Fruit fly (Drosophila melanogaster) whole organism, wandering third instar larva: ENCODE results near the gene Art6.

ENCODE experiments used
- CG32264 ChIP-seq: fragments of 200-800 bp; sonication (Bioruptor generic); optimal IDR thresholded peaks from 2 replicates; lab custom pipeline; 2016; ENCODE audit warnings: missing biosample characterization, missing genetic modification characterization
- CG9705 ChIP-seq: fragments of 200-800 bp; sonication (Bioruptor generic); optimal IDR thresholded peaks from 2 replicates; lab custom pipeline; 2018; ENCODE audit warnings: missing biosample characterization, mild to moderate bottlenecking, missing genetic modification characterization
- CrebA ChIP-seq: fragments of 200-800 bp; sonication (Bioruptor generic); optimal IDR thresholded peaks from 2 replicates; lab custom pipeline; 2016; ENCODE audit warnings: missing biosample characterization, mild to moderate bottlenecking, missing genetic modification characterization, borderline replicate concordance
- Dfd ChIP-seq: fragments of >200 bp; optimal IDR thresholded peaks from 2 replicates; lab custom pipeline; 2017; ENCODE audit warnings: missing biosample characterization, missing genetic modification characterization
- Dif ChIP-seq: fragments of 200-275, 200-300 bp; sonication (Bioruptor generic); optimal IDR thresholded peaks from 2 replicates; lab custom pipeline; 2018; ENCODE audit warnings: missing biosample characterization, missing genetic modification characterization; ENCODE audit not compliant: partially characterized antibody
- GATAd ChIP-seq: sonication (Bioruptor generic); optimal IDR thresholded peaks from 2 replicates; lab custom pipeline; 2016; ENCODE audit warnings: missing biosample characterization, missing genetic modification characterization
- HLH106 ChIP-seq: fragments of 200-800 bp; optimal IDR thresholded peaks from 3 replicates; lab custom pipeline; 2019; ENCODE audit warnings: missing biosample characterization, mild to moderate bottlenecking, missing genetic modification characterization, moderate library complexity
- Hnf4 ChIP-seq: fragments of 200-800 bp; sonication (Bioruptor generic); optimal IDR thresholded peaks from 2 replicates; lab custom pipeline; 2016; ENCODE audit warnings: missing biosample characterization, mild to moderate bottlenecking, missing genetic modification characterization
- Hr78 ChIP-seq: fragments of >200 bp; optimal IDR thresholded peaks from 2 replicates; lab custom pipeline; 2017; ENCODE audit warnings: missing biosample characterization, missing genetic modification characterization
- Hr83 ChIP-seq: fragments of 200-300 bp; sonication (Bioruptor generic); optimal IDR thresholded peaks from 2 replicates; lab custom pipeline; 2016; ENCODE audit warnings: missing biosample characterization, mild to moderate bottlenecking, missing genetic modification characterization, moderate library complexity; ENCODE audit not compliant: poor library complexity, severe bottlenecking
- Jra ChIP-seq: sonication (Bioruptor generic); optimal IDR thresholded peaks from 2 replicates; lab custom pipeline; 2016; ENCODE audit warnings: missing biosample characterization, missing genetic modification characterization
- Mio ChIP-seq: sonication (Bioruptor generic); optimal IDR thresholded peaks from 2 replicates; lab custom pipeline; 2016; ENCODE audit warnings: missing biosample characterization, missing genetic modification characterization
- Myc ChIP-seq: fragments of >200 bp; optimal IDR thresholded peaks from 2 replicates; lab custom pipeline; 2017
- N ChIP-seq: fragments of >200 bp; optimal IDR thresholded peaks from 2 replicates; lab custom pipeline; 2018; ENCODE audit warnings: missing biosample characterization, missing external identifiers, missing genetic modification characterization
- OdsH ChIP-seq: fragments of 200-800 bp; sonication (Bioruptor generic); optimal IDR thresholded peaks from 2 replicates; lab custom pipeline; 2016; ENCODE audit warnings: missing biosample characterization, mild to moderate bottlenecking, missing genetic modification characterization
- Rel ChIP-seq, 2 experiments: fragments of 200-800 bp; sonication (Bioruptor generic) in 1 of 2; optimal IDR thresholded peaks; 2 replicates in 1 of 2; 3 replicates in 1 of 2; lab custom pipeline; 2016 to 2019; ENCODE audit warnings: mild to moderate bottlenecking in 2 of 2, missing biosample characterization in 2 of 2, missing genetic modification characterization in 2 of 2, moderate library complexity in 1 of 2
- Sp1 ChIP-seq: fragments of 200-800 bp; sonication (Bioruptor generic); optimal IDR thresholded peaks from 3 replicates; lab custom pipeline; 2019; ENCODE audit warnings: missing biosample characterization, mild to moderate bottlenecking, missing genetic modification characterization, moderate library complexity
- Vsx2 ChIP-seq: fragments of 200-300, 225-300 bp; sonication (Bioruptor generic); optimal IDR thresholded peaks from 2 replicates; lab custom pipeline; 2018; ENCODE audit warnings: missing biosample characterization, missing genetic modification characterization; ENCODE audit not compliant: partially characterized antibody
- br ChIP-seq: fragments of 200-800 bp; sonication (Bioruptor generic); optimal IDR thresholded peaks from 2 replicates; lab custom pipeline; 2016; ENCODE audit warnings: missing biosample characterization, missing genetic modification characterization
- brk ChIP-seq: fragments of 200-800 bp; sonication (Bioruptor generic); optimal IDR thresholded peaks from 2 replicates; lab custom pipeline; 2016; ENCODE audit warnings: missing biosample characterization, mild to moderate bottlenecking, missing genetic modification characterization
- dl ChIP-seq, 2 experiments: fragments of 175-275, 200-275 bp in 1 of 2; fragments of 200-275 bp in 1 of 2; sonication (Bioruptor generic); optimal IDR thresholded peaks; lab custom pipeline; 2018; ENCODE audit warnings: mild to moderate bottlenecking in 2 of 2, missing biosample characterization in 2 of 2, missing genetic modification characterization in 2 of 2, moderate library complexity in 2 of 2; ENCODE audit not compliant: partially characterized antibody in 2 of 2, insufficient read depth in 1 of 2
- dmrt93B ChIP-seq: fragments of 200-800 bp; sonication (Bioruptor generic); optimal IDR thresholded peaks from 2 replicates; lab custom pipeline; 2018; ENCODE audit warnings: missing biosample characterization, mild to moderate bottlenecking, missing genetic modification characterization
- dsf ChIP-seq: sonication (Bioruptor generic); optimal IDR thresholded peaks from 2 replicates; lab custom pipeline; 2016; ENCODE audit warnings: missing biosample characterization, missing genetic modification characterization, borderline replicate concordance
- ey ChIP-seq: fragments of 200-800 bp; sonication (Bioruptor generic); optimal IDR thresholded peaks from 2 replicates; lab custom pipeline; 2016; ENCODE audit warnings: missing biosample characterization, missing genetic modification characterization
- foxo ChIP-seq, 2 experiments: fragments of 200-800 bp; sonication (Bioruptor generic); optimal IDR thresholded peaks; 2 replicates in 1 of 2; 3 replicates in 1 of 2; lab custom pipeline; 2016 to 2017; ENCODE audit warnings: missing biosample characterization in 2 of 2, missing genetic modification characterization in 2 of 2
- fru ChIP-seq: fragments of 200-800 bp; sonication (Bioruptor generic); optimal IDR thresholded peaks from 3 replicates; lab custom pipeline; 2016; ENCODE audit warnings: missing biosample characterization, mild to moderate bottlenecking, missing genetic modification characterization
- h ChIP-seq: fragments of 200-800 bp; sonication (Bioruptor generic); optimal IDR thresholded peaks from 3 replicates; lab custom pipeline; 2016; ENCODE audit warnings: missing biosample characterization, mild to moderate bottlenecking, missing genetic modification characterization
- lola ChIP-seq: fragments of >200 bp; optimal IDR thresholded peaks from 2 replicates; lab custom pipeline; 2017; ENCODE audit warnings: missing biosample characterization, missing genetic modification characterization
- pan ChIP-seq: fragments of >200 bp; optimal IDR thresholded peaks from 2 replicates; lab custom pipeline; 2017
- psq ChIP-seq: fragments of 200-800 bp; sonication (Bioruptor generic); optimal IDR thresholded peaks from 3 replicates; lab custom pipeline; 2017; ENCODE audit warnings: missing biosample characterization, mild to moderate bottlenecking, missing genetic modification characterization, moderate library complexity
- rgr ChIP-seq: fragments of 200-800 bp; sonication (Bioruptor generic); optimal IDR thresholded peaks from 3 replicates; lab custom pipeline; 2016; ENCODE audit warnings: missing biosample characterization, mild to moderate bottlenecking, missing genetic modification characterization
- sage ChIP-seq: fragments of 200-800 bp; sonication (Bioruptor generic); optimal IDR thresholded peaks from 2 replicates; lab custom pipeline; 2016; ENCODE audit warnings: missing biosample characterization, mild to moderate bottlenecking, missing genetic modification characterization
- sv ChIP-seq: fragments of 200-800 bp; sonication (Bioruptor generic); optimal IDR thresholded peaks from 3 replicates; lab custom pipeline; 2016; ENCODE audit warnings: missing biosample characterization, missing genetic modification characterization
- tai ChIP-seq: sonication (Bioruptor generic); optimal IDR thresholded peaks from 2 replicates; lab custom pipeline; 2016; ENCODE audit warnings: missing biosample characterization, missing genetic modification characterization
- woc ChIP-seq: sonication (Bioruptor generic); optimal IDR thresholded peaks from 2 replicates; lab custom pipeline; 2016; ENCODE audit warnings: missing biosample characterization, mild to moderate bottlenecking, missing genetic modification characterization

Art6 gene

DNA sequence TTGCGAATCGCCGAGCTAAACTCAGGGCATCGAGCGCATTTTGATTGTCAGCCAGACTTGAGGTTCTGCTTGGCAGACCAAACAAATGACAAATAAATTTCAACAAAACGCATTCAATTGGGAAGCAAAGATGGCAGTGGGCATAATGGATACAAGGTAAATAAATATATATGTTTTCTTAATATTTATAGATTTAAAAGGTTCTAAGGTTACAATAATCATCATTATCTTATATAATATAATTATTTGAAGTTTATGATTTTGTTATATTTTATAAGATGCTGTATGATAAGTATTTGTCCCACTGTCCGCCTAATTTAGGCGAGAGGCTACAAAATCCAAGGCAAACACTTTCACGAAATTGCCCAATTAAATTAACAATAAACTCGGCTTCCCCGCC is 27.6 kb downstream of the Art6 start:
- TF ChIP-seq Hr78 (GFP tag; lab: Kevin White, UChicago) (no peak), rgr (GFP tag; lab: Kevin White, UChicago) (peak; percentile 27), Vsx2 (no peak)
- TF ChIP-seq, all 38 proteins: peak for 1

DNA sequence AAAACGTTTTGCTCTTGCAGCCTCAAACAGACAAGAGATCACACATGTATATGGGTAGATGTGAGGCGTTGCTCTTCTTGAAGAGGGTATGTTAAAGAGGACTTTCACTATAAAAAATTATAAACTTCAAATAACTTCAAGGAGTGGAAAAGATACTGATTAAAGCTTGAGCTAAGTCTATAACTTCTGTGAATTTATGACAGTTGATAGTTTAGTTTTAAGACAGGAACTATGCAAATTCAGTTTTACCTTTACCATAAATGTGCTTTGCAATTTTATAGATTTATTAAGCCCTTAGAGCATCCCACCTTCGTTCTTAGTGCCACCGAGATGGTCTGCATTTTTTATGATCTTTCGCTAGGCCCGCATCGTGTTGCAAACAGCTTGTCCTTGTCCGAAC is 29.1 kb downstream of the Art6 start:
- TF ChIP-seq h (GFP tag; lab: Kevin White, UChicago): peak; percentile 21
- TF ChIP-seq N (GFP tag; lab: Kevin White, UChicago): no peak
- TF ChIP-seq foxo (GFP tag; optimal IDR thresholded peaks at IDR 0.05; lab: Kevin White, UChicago): peak in 1 of 2 experiments; percentile 16
- peak; percentile 22 for TF ChIP-seq woc (GFP tag; lab: Kevin White, UChicago)

DNA sequence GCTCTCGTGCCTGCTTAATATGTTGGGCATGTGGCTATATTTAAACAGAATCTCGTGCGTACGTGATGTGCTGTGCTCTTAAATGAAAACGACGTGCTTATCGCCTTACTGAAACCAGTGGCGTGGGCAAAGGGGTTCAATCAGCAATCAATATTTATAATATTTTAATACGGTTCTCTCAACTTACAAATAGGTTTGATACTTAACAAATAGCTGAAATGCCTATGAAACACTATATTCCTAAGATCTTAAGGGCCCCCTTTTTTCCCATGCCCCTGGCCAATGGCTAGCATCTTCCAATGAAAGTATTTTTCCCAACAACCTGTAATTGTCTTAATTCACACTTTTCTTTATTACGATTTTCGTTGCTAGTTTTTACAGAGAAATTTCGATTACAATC is 30.0 kb downstream of the Art6 start:
- TF ChIP-seq foxo (GFP tag; optimal IDR thresholded peaks at IDR 0.05; lab: Kevin White, UChicago) (peak in 1 of 2 experiments; percentile 67), dmrt93B (GFP tag; lab: Kevin White, UChicago) (peak; percentile 27), Sp1 (GFP tag; lab: Kevin White, UChicago) (peak; percentile 57), Hr78 (GFP tag; lab: Kevin White, UChicago) (no peak), fru (GFP tag; lab: Kevin White, UChicago) (peak; percentile 48), sv (GFP tag; lab: Kevin White, UChicago) (peak; percentile 52), HLH106 (tag; lab: Kevin White, UChicago) (peak; percentile 67), h (GFP tag; lab: Kevin White, UChicago) (peak; percentile 73), rgr (GFP tag; lab: Kevin White, UChicago) (peak; percentile 53), dsf (no peak), br (peak; percentile 69), tai (GFP tag; lab: Kevin White, UChicago) (peak; percentile 38), Jra (no peak), Mio (GFP tag; lab: Kevin White, UChicago) (no peak), psq (GFP tag; lab: Kevin White, UChicago) (peak; percentile 41), Hnf4 (GFP tag; lab: Kevin White, UChicago) (peak; percentile 58), OdsH (GFP tag; lab: Kevin White, UChicago) (peak; percentile 68), ey (GFP tag; lab: Kevin White, UChicago) (peak; percentile 54)

DNA sequence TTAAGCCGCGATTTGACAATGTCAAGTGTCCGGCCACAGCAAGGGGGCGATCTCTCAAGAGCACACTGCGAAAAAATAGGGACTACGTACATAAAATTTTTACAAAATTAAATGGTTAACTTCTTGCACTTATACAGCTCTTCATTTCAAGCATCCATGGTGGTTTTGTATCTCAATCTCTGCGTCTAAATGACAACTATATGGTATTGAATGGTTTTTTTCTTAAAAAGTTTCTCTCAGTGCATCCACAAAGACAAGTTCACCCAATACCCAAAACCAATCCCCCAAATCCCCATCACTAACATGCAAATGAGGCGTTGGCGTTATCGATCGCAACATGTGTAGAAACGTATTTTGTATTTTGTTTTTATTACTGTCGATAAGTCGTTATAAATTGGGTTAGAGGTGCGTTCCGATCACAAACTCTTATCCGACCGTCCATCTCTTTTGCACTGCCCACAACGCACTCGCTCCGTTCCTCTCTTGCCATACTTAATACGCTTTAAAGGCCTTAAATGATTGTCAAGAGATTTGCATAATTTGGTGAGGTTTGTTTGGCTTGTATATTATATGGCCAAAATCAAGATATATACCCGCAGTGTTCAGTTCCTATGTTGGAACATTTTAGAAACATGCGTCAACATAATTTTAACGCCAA is 30.7 kb downstream of the Art6 start:
- TF ChIP-seq lola (GFP tag; lab: Kevin White, UChicago) (no peak), br (peak; percentile 25), sv (GFP tag; lab: Kevin White, UChicago) (peak; percentile 53), brk (no peak), Hnf4 (GFP tag; lab: Kevin White, UChicago) (peak; percentile 21), Mio (GFP tag; lab: Kevin White, UChicago) (no peak), rgr (GFP tag; lab: Kevin White, UChicago) (peak; percentile 60), h (GFP tag; lab: Kevin White, UChicago) (peak; percentile 68), pan (lab: Kevin White, UChicago) (no peak), dsf (no peak), woc (GFP tag; lab: Kevin White, UChicago) (peak; percentile 6), tai (GFP tag; lab: Kevin White, UChicago) (no peak), Sp1 (GFP tag; lab: Kevin White, UChicago) (peak; percentile 35), fru (GFP tag; lab: Kevin White, UChicago) (peak; percentile 57), Myc (no peak), CrebA (no peak), Hr78 (GFP tag; lab: Kevin White, UChicago) (no peak), GATAd (GFP tag; lab: Kevin White, UChicago) (no peak), sage (no peak), psq (GFP tag; lab: Kevin White, UChicago) (peak; percentile 34), Dfd (GFP tag; lab: Kevin White, UChicago) (no peak), Rel (GFP tag; optimal IDR thresholded peaks at IDR 0.05; lab: Kevin White, UChicago) (no peak), Rel (tag; optimal IDR thresholded peaks at IDR 0.05; lab: Kevin White, UChicago) (no peak), Vsx2 (no peak), dl (GFP tag; optimal IDR thresholded peaks at IDR 0.05; lab: Kevin White, UChicago; ENCODE audit: insufficient read depth in 1 of 2, partially characterized antibody in 2 of 2) (no peak), OdsH (GFP tag; lab: Kevin White, UChicago) (peak; percentile 46), dmrt93B (GFP tag; lab: Kevin White, UChicago) (peak; percentile 17), Dif (GFP tag; lab: Kevin White, UChicago) (no peak), Jra (no peak), CG32264 (GFP tag; lab: Kevin White, UChicago) (no peak), ey (GFP tag; lab: Kevin White, UChicago) (peak; percentile 47), HLH106 (tag; lab: Kevin White, UChicago) (peak; percentile 61), Hr83 (GFP tag; lab: Kevin White, UChicago) (no peak), N (GFP tag; lab: Kevin White, UChicago) (no peak), CG9705 (GFP tag; lab: Kevin White, UChicago) (no peak), foxo (GFP tag; optimal IDR thresholded peaks at IDR 0.05; lab: Kevin White, UChicago) (peak in 1 of 2 experiments; percentile 69)
